Fruit fly (Drosophila melanogaster) S2 (cell line): Measurements from ENCODE around the gene CG43155.
A peak's percentile ranks its signal among the peaks of the same experiment; 100 is the strongest.

Experiments
- CG8478 ChIP-seq: fragments of >200 bp; optimal IDR thresholded peaks from 2 replicates; lab custom pipeline; 2018
- CTCF ChIP-seq, 2 experiments: fragments of >200 bp; optimal IDR thresholded peaks; 2 replicates each; lab custom pipeline; 2018

Gene CG43155

DNA sequence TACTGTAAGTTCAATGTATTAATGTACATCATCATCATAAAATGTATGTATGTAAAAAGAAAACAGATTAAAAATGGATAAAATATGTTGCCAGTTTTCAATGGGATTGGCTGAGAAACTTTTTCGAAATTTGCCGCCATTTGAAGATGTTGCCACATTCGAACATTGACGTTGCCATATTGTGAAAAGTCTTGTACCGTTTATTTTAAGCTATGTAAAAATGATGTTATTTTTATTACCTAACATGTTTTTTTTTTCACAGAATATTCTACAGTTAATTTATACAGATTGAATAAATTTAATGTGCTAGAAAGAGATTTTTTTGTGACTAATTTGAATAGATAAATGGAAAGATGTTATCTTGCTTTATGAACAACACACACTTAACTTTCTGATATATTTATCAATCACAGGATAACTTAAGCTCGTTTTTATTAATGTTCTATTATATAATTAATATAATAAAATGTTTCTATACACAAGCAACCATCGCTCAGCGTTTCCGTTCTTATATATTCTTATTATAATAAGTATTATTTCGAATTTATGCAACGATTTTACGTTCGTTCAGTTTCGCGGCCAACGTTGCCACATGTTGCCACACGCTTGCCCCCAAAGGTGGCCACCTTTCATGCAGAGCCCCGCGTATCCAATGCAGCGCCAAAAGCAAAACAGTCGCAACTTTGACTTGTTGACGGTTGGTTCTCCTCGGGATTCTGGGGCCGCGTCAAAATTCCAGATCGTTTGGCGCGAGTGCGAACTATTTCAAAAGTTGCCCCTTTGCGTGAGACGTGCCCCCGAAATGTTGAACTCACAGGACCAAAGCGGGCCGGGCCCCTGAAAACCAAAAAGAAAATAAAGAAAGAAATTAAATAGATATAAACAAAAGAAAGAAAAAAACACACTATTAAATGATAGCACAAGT is at the start of gene CG43155:
TSS of gene CG43155 (plus strand) at position 875 of the 925 bp plus-strand sequence.
- TF ChIP-seq CG8478 (lab: Kevin White, UChicago) (no peak), CTCF (optimal IDR thresholded peaks at IDR 0.05; lab: Kevin White, UChicago) (peak in 1 of 2 experiments; percentile 4)

DNA sequence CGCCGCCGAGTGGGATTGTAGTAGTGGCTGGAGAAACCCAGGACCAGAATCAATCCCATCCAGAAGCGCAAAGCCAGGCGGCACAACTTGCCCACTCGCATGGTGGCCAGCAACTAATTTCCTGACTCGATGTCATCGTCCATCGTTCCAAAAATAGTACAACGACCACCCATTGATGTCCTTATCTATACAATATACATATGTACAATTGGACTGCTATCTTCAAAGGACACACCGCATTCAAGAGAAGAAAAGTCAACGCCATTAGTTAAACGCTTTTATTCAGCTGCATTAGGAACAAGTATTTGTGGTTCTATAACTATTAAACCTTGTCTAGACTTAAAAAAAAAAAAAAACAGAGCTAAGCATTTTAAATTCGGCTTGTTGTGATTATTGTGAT is 46.5 kb upstream of the CG43155 start, which contains the start of gene Gr10b:
TSS of gene Gr10b (minus strand) at position 101 of the 400 bp plus-strand sequence.
- TF ChIP-seq CTCF (optimal IDR thresholded peaks at IDR 0.05; lab: Kevin White, UChicago) (no peak), CG8478 (lab: Kevin White, UChicago) (no peak)

DNA sequence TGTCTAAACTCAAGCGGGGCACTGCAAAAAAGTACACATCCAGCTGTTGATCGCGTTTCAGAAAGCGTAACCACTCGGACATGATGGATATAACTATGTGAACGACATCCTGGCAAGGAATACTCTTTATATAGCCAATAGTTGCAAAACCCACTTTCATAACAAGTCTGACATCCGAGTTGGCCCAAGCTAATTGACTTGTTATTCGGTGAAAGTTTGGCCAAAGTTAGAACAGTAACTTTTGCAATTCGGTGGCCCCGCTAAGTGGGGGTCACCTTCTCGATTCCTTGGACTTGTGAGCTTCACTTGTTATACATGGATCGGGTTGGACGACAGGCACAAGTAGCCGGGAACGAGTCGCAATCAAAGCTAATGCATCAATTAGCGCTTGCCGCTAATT is 42.3 kb upstream of the CG43155 start, which contains the start of the genes Gr10a and Or10a:
TSS of gene Gr10a (minus strand) at position 101 of the 400 bp plus-strand sequence.
TSS of gene Or10a (minus strand) at position 101 of the 400 bp plus-strand sequence.
- TF ChIP-seq CTCF (optimal IDR thresholded peaks at IDR 0.05; lab: Kevin White, UChicago) (no peak), CG8478 (lab: Kevin White, UChicago) (no peak)

DNA sequence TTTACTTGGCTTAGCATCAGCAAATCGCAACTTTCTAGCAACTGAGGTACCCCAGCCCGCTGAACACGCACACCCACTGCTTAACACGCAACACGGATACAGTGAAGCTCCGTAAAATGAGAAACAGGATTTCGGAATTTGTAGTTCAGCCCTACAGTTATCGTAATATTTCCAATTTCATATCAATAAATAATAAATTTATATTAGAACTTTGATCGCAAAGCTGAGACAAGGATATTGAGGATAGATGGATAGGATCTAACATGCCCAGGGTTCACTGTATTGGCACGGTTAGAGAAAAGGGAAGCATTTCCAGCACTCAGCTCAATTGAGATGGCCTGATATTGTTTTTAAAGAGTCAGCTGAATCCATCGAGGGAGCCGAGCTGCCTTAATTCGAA is 40.4 kb upstream of the CG43155 start:
- TF ChIP-seq CTCF (optimal IDR thresholded peaks at IDR 0.05; lab: Kevin White, UChicago) (no peak), CG8478 (lab: Kevin White, UChicago) (no peak)

DNA sequence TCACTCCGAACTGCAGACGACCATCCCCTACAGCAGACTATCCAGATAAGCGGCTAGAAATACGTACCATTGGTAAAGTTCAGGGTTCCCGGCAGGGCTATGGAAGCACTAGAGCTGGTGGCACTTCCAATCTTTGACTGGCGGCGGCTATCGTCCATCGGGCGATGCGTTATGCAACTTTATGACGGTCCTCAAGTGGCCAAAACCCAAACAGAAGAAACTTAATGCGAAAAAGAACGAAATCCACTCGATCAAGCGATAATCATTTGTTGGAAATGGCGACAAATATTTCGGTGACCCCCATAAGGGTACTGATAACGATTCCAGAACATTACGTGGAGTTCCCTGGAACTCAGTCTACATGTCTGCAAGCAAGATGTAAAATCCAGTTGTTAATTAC is 39.6 kb upstream of the CG43155 start:
- TF ChIP-seq CTCF (optimal IDR thresholded peaks at IDR 0.05; lab: Kevin White, UChicago): no peak
- TF ChIP-seq CG8478 (lab: Kevin White, UChicago): no peak

DNA sequence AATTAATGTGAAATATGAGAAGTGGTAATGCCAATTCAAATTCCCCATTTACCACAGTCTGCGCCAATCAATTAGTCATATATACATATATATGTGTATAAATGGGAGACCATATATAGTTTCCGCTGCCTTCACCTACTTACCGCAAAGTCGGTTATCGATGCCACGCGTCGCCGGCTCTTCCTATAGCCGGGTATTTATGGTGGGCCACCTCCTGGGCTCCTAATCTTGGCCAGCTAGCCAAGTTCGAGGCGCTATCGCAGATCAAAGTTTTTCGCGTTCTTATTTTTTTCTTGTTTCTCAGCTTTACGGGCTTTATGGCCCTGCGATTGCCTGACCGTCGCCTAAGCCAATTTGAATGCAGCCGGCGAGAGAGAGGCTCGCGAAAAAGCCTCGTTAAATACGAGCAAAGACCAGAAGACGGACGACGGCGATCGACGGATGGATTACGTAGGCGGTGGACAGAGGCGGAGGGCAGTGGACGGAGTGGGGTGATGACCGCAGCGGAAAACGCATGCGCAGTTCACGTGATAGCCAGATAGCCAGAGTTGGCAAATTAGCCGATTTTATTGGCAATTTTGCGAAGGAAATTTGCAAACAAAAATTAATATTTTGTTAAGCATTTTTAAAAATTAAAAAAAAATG is 38.7 kb upstream of the CG43155 start:
- no peak for TF ChIP-seq CG8478 (lab: Kevin White, UChicago)
- no peak for TF ChIP-seq CTCF (optimal IDR thresholded peaks at IDR 0.05; lab: Kevin White, UChicago)

DNA sequence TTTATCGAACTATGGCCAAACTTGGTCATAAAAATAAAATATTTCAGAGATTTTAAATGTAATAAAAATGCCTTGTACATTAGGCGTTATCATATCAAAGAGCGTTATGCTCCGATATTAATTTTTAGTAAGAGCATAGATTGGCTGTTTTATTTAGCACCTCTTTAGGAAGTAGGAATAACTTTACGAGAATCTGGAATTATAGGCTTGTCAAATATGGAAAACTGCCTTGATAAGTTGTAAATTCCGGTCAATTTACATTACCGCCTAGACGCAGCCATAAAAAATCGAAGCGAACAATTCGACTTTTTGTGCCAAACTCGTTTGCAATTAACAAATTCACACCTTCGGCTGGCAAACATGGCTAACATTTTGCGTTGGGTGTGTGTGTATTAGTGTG is 37.5 kb upstream of the CG43155 start:
- TF ChIP-seq CTCF (optimal IDR thresholded peaks at IDR 0.05; lab: Kevin White, UChicago) (no peak), CG8478 (lab: Kevin White, UChicago) (no peak)

DNA sequence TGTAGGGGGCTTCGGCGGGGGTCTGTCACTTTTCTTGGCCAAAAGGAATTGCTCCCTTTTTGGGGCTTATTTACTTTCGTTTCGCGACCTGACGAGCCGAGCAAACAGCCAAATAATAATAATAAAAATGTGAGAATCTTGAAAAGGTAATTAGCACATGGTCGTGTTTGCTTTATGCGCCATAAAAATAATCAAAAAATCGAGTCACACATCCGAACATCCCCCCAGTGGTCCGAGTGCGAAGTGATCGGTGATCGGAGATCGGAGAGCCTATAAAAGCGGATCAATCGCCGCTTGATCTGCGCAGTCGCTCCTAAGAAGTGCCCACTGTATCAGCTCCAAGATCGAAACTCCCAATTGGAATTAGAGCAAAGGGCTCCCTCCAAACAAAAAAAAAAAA is 37.1 kb upstream of the CG43155 start, which contains the start of gene Gs2:
TSS of gene Gs2 (plus strand) at position 301 of the 400 bp plus-strand sequence.
- TF ChIP-seq CG8478 (lab: Kevin White, UChicago): no peak
- TF ChIP-seq CTCF (optimal IDR thresholded peaks at IDR 0.05; lab: Kevin White, UChicago): no peak

DNA sequence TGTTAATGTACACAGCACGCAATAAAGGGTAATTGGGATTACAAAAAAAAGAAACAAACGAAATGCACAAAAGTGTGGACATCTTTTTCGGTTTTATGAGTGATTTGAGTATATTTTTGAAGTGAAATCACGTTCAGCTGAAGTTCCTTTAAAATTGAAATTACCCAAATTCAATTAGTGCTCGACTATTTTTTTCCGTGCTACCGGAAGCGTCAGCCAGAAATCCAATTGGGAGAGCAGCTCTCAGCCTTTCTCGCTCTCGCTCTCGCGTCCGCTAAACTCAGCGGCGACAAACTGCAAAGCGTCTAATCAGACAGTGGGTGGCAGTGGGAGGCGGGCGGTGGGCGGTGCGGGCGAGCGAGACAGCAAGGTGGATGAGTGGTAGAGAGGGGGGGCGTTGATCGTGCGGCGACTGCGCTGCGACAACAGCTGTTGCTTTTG is 36.3 kb upstream of the CG43155 start:
- no peak for TF ChIP-seq CTCF (optimal IDR thresholded peaks at IDR 0.05; lab: Kevin White, UChicago)
- no peak for TF ChIP-seq CG8478 (lab: Kevin White, UChicago)

DNA sequence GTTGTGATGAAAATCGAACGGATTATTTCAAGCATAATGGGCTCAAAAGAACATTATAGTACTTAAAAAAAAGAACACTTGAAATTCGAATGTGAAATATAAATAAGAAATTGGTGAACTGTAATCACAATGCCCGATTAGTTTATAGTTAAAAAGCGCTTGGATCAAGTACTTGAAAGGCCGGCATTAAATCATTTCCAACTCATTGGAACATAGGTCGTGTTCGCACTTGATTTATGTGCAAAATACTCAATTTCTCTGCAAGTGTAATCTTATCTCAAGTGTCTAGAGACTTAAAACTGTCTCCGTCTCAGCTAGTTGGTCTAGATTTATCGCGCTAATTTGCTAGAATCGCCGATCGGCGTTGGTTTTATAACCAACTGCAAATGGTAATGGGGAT is 35.1 kb upstream of the CG43155 start:
- TF ChIP-seq CTCF (optimal IDR thresholded peaks at IDR 0.05; lab: Kevin White, UChicago): no peak
- TF ChIP-seq CG8478 (lab: Kevin White, UChicago): no peak

DNA sequence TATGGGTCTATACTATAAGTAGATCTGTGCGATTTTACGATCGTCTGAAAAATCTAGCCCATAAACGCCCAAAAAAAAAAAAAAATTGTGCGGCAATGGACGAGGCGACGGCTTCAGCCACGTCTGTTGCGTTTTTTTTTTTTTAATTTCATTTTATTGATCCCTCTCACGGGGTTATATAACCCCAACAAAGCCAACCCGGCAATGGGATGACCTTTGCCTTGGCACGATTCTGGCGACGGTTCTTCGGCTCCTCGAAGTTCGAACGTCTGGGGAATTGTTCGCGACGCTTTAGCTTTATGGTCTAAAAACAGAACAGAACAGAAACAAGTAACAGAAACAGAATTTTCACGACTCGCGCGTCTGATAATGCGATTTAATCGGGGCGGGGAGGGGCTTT is 34.2 kb upstream of the CG43155 start:
- TF ChIP-seq CG8478 (lab: Kevin White, UChicago): no peak
- no peak for TF ChIP-seq CTCF (optimal IDR thresholded peaks at IDR 0.05; lab: Kevin White, UChicago)

DNA sequence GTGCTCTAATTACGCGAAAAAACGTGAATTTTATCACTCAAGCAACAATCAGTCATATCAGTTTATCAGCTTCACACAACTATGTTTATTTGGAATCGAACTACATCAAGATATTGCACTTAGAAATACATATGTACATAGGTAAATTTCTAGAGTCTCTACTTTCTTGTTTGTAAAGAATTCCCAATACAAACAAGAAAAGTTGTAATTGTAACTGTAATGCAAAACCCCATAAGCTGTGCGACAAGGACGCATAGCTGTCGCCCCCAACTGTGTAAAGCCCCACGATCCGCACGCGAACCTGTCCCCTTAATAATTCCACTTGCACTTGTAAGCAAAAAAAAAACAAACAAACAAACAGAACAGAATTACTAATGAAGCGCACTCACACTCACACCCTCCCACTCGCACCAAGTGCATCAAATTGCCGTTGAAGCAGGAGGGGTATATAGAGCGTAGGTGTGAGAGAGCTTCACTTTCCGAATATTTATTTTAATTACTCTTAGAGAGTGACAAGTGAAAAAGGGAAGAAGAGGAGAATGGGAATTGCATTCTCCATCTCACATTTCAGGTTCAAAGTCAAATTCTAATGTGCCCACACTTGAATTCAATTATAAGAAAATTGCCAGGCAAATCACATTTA is 33.5 kb upstream of the CG43155 start:
- TF ChIP-seq CTCF (optimal IDR thresholded peaks at IDR 0.05; lab: Kevin White, UChicago) (no peak), CG8478 (lab: Kevin White, UChicago) (no peak)

DNA sequence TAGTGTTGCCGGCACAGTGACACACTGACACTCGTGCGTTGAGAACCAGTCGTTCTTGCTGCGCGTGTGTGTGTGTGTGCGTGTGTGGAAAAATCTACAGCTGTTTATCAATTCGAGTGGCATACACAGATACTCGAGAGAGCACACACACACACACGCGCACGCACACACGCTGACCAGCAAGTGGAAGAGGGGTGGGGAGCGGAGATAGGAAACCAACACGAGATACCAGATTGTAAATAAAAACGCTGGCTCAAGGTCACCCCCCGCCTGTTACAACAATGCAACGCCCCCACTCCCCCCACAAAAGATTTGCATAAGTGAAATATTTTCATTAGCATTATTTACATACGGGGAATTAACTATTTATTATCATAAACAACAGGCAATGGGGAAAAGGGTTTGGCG is 32.3 kb upstream of the CG43155 start:
- no peak for TF ChIP-seq CG8478 (lab: Kevin White, UChicago)
- no peak for TF ChIP-seq CTCF (optimal IDR thresholded peaks at IDR 0.05; lab: Kevin White, UChicago)

DNA sequence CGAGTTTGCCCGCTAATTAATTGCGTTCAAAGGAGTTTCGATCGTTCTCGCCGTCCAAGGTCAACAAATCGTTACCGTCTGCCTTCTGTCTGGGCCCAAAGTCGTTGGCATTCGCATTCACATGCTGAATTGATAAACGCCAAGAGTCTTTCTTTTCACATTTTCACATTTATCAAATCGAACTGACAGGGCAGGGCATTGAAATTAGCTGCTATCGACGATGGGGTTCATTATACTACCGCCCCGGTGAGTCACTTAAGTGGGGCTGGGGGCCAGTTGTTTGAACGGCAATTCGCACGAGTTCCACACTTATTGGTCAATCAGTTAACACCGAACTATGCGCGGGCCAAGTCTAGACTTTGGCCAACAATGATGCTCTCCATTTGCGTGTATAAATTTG is 28.6 kb upstream of the CG43155 start:
- TF ChIP-seq CG8478 (lab: Kevin White, UChicago): no peak
- no peak for TF ChIP-seq CTCF (optimal IDR thresholded peaks at IDR 0.05; lab: Kevin White, UChicago)
